Worm (Caenorhabditis elegans): ENCODE results near the gene rgs-5.
A peak's percentile ranks its signal among the peaks of the same experiment; 100 is the strongest.

rgs-5 gene

DNA sequence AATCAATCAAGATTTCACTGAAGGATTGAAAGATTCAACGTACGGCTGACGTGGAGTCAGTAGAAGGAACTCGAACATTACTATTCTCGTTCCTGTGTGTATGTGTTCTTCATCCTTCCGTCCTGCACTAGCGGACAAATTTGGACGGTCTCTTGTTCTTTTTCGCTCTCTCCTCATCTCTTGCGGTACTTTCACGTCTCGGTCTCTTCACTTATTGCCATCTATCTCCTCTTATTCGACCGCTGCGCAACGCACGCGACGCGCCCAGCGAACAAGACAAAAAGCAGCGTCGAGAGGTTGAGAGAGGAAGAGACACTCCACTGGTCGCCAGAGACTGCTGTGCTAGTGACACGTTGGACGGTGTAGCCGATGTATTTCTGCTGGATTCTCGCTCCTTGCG lies 17.1 kb downstream of the rgs-5 start (continued):
- TF ChIP-seq ztf-3 (GFP tag; optimal IDR thresholded peaks at IDR 0.05) (no peak), madf-3 (GFP tag; IDR thresholded peaks at IDR 0.05) (peak; percentile 65; the same call in 1 of the 2 replicates), nhr-179 (tag; optimal IDR thresholded peaks at IDR 0.05) (no peak), hrde-1 (tag; optimal IDR thresholded peaks at IDR 0.05; ENCODE audit: borderline replicate concordance) (no peak), egl-18 (GFP tag; IDR thresholded peaks at IDR 0.05) (no peak; the same call in 1 of the 2 replicates), rpc-1 (optimal IDR thresholded peaks at IDR 0.05) (no peak), rpc-1 (tag; optimal IDR thresholded peaks at IDR 0.05) (no peak), mes-4 (tag; optimal IDR thresholded peaks at IDR 0.05) (no peak), rcor-1 (GFP tag; IDR thresholded peaks at IDR 0.05) (peak; percentile 6; the same call in 1 of the 2 replicates), ZK185.1 (tag; optimal IDR thresholded peaks at IDR 0.05; ENCODE audit: poor library complexity, severe bottlenecking) (peak; percentile 41), lin-54 (GFP tag; optimal IDR thresholded peaks at IDR 0.05) (peak; percentile 1), attf-6 (GFP tag; IDR thresholded peaks at IDR 0.05) (0 out of 2 replicates have a peak, but pooled peaks have one; percentile 26), ztf-26 (tag; optimal IDR thresholded peaks at IDR 0.05) (peak; percentile 81), let-526 (GFP tag; IDR thresholded peaks at IDR 0.05) (no peak), B0336.3 (GFP tag; IDR thresholded peaks at IDR 0.05) (peak; percentile 36; the same call in 1 of the 2 replicates), Y95B8A.8 (GFP tag; IDR thresholded peaks at IDR 0.05) (no peak), cebp-1 (GFP tag; IDR thresholded peaks at IDR 0.05) (no peak), cebp-1 (tag; optimal IDR thresholded peaks at IDR 0.05) (peak; percentile 52), lsy-27 (tag; optimal IDR thresholded peaks at IDR 0.05; ENCODE audit: borderline replicate concordance, insufficient read depth) (no peak), ceh-79 (tag; optimal IDR thresholded peaks at IDR 0.05) (no peak), dpl-1 (GFP tag; optimal IDR thresholded peaks at IDR 0.05) (no peak), lin-26 (GFP tag; IDR thresholded peaks at IDR 0.05) (0 out of 2 replicates have a peak, but pooled peaks have one; percentile 15), zim-3 (tag; optimal IDR thresholded peaks at IDR 0.05) (no peak), egl-44 (GFP tag; IDR thresholded peaks at IDR 0.05) (no peak), lin-35 (GFP tag; optimal IDR thresholded peaks at IDR 0.05) (peak in 1 of 3 experiments; percentile 44), Y53G8AR.9 (GFP tag; conservative IDR thresholded peaks at IDR 0.05) (no peak), nfyb-1 (GFP tag; IDR thresholded peaks at IDR 0.05) (peak; percentile 40; the same call in 1 of the 2 replicates), F52B5.7 (tag; optimal IDR thresholded peaks at IDR 0.05) (no peak), zfh-2 (GFP tag; conservative IDR thresholded peaks at IDR 0.05) (peak; percentile 94), ceh-91 (GFP tag; IDR thresholded peaks at IDR 0.05) (no peak), F37B4.10 (GFP tag; IDR thresholded peaks at IDR 0.05) (no peak), mel-28 (tag; optimal IDR thresholded peaks at IDR 0.05; ENCODE audit: borderline replicate concordance) (no peak), bed-2 (GFP tag; IDR thresholded peaks at IDR 0.05) (no peak), hlh-26 (GFP tag; conservative IDR thresholded peaks at IDR 0.05) (no peak), madf-8 (GFP tag; conservative IDR thresholded peaks at IDR 0.05) (no peak), repo-1 (tag; optimal IDR thresholded peaks at IDR 0.05) (no peak), F57C9.4 (tag; optimal IDR thresholded peaks at IDR 0.05) (no peak), gei-17 (GFP tag; optimal IDR thresholded peaks at IDR 0.05) (no peak), C17E4.6 (GFP tag; IDR thresholded peaks at IDR 0.05) (no peak), Y67H2A.10 (GFP tag; conservative IDR thresholded peaks at IDR 0.05) (no peak), hmg-20 (GFP tag; IDR thresholded peaks at IDR 0.05) (no peak), ztf-6 (GFP tag; IDR thresholded peaks at IDR 0.05) (no peak), pha-4 (tag; optimal IDR thresholded peaks at IDR 0.05) (no peak), ceh-100 (GFP tag; IDR thresholded peaks at IDR 0.05) (no peak), tbx-9 (tag; optimal IDR thresholded peaks at IDR 0.05; ENCODE audit: borderline replicate concordance) (no peak), lin-40 (tag; optimal IDR thresholded peaks at IDR 0.05) (peak; percentile 47), ama-1 (optimal IDR thresholded peaks at IDR 0.05) (no peak), ama-1 (GFP tag; optimal IDR thresholded peaks at IDR 0.05) (no peak), Y79H2A.3 (GFP tag; conservative IDR thresholded peaks at IDR 0.05) (no peak), attf-3 (GFP tag; conservative IDR thresholded peaks at IDR 0.05) (no peak)
